Fruit fly (Drosophila melanogaster) whole organism, prepupa: Measurements from ENCODE around the gene CG15022.
A peak's percentile ranks its signal among the peaks of the same experiment; 100 is the strongest.

Experiments used
- Blimp-1 ChIP-seq: fragments of 200-800 bp; sonication (Bioruptor generic); optimal IDR thresholded peaks from 3 replicates; lab custom pipeline; 2017; ENCODE audit warnings: missing biosample characterization, missing genetic modification characterization, mild to moderate bottlenecking, moderate library complexity, missing genetic modification reagents
- CG10669 ChIP-seq: fragments of 200-800 bp; sonication (Bioruptor generic); optimal IDR thresholded peaks from 3 replicates; lab custom pipeline; 2018; ENCODE audit warnings: missing biosample characterization, mild to moderate bottlenecking, missing genetic modification characterization, moderate library complexity
- CG11294 ChIP-seq: fragments of 200-800 bp; sonication (Bioruptor generic); IDR thresholded peaks from 2 replicates; pipeline ENCODE4 v1.3.6; 2022; ENCODE audit warnings: missing biosample characterization, missing genetic modification characterization
- CG11902 ChIP-seq: fragments of 200-800 bp; sonication (Bioruptor generic); optimal IDR thresholded peaks from 3 replicates; lab custom pipeline; 2016; ENCODE audit warnings: missing biosample characterization, missing genetic modification characterization
- CG16779 ChIP-seq: fragments of 200-800 bp; sonication (Bioruptor generic); optimal IDR thresholded peaks from 3 replicates; lab custom pipeline; 2017; ENCODE audit warnings: missing biosample characterization, mild to moderate bottlenecking, missing genetic modification characterization
- CG31627 ChIP-seq: fragments of 200-800 bp; sonication (Bioruptor generic); optimal IDR thresholded peaks from 3 replicates; lab custom pipeline; 2016; ENCODE audit warnings: missing biosample characterization, missing genetic modification characterization
- CG32006 ChIP-seq: fragments of 200-800 bp; sonication (Bioruptor generic); optimal IDR thresholded peaks from 3 replicates; lab custom pipeline; 2017; ENCODE audit warnings: missing biosample characterization, mild to moderate bottlenecking, missing genetic modification characterization
- CG34406 ChIP-seq: fragments of 200-800 bp; sonication (Bioruptor generic); optimal IDR thresholded peaks from 3 replicates; lab custom pipeline; 2016; ENCODE audit warnings: missing biosample characterization, missing genetic modification characterization
- CG3919 ChIP-seq: fragments of 200-800 bp; sonication (Bioruptor generic); optimal IDR thresholded peaks from 3 replicates; lab custom pipeline; 2016; ENCODE audit warnings: missing biosample characterization, missing genetic modification characterization
- CG6808 ChIP-seq: fragments of 200-800 bp; sonication (Bioruptor generic); optimal IDR thresholded peaks from 3 replicates; lab custom pipeline; 2017; ENCODE audit warnings: missing biosample characterization, missing genetic modification characterization, mild to moderate bottlenecking, moderate library complexity, missing genetic modification reagents
- CG7368 ChIP-seq: fragments of 200-800 bp; sonication (Bioruptor generic); optimal IDR thresholded peaks from 3 replicates; lab custom pipeline; 2016; ENCODE audit warnings: missing biosample characterization, missing genetic modification characterization
- CG8319 ChIP-seq: fragments of 200-800 bp; sonication (Bioruptor generic); optimal IDR thresholded peaks from 3 replicates; lab custom pipeline; 2016; ENCODE audit warnings: missing biosample characterization, missing genetic modification characterization
- CG9139 ChIP-seq: fragments of 200-800 bp; sonication (Bioruptor generic); optimal IDR thresholded peaks from 3 replicates; lab custom pipeline; 2017; ENCODE audit warnings: missing biosample characterization, mild to moderate bottlenecking, missing genetic modification characterization
- Eip78C ChIP-seq: fragments of 200-800 bp; sonication (Bioruptor generic); peaks from one replicate; lab custom pipeline; 2016; ENCODE audit warnings: missing biosample characterization, missing genetic modification characterization
- Eip93F ChIP-seq: fragments of 200-800 bp; sonication (Bioruptor generic); optimal IDR thresholded peaks from 2 replicates; lab custom pipeline; 2016; ENCODE audit warnings: missing biosample characterization, mild to moderate bottlenecking, missing genetic modification characterization
- Ets21C ChIP-seq: fragments of 200-800 bp; sonication (Bioruptor generic); optimal IDR thresholded peaks from 3 replicates; lab custom pipeline; 2016; ENCODE audit warnings: missing biosample characterization, missing genetic modification characterization
- Hr4 ChIP-seq: fragments of 200-800 bp; sonication (Bioruptor generic); optimal IDR thresholded peaks from 3 replicates; lab custom pipeline; 2016; ENCODE audit warnings: missing biosample characterization, missing genetic modification characterization
- Lpt ChIP-seq: fragments of 200-800 bp; sonication (Bioruptor generic); optimal IDR thresholded peaks from 3 replicates; lab custom pipeline; 2016; ENCODE audit warnings: missing biosample characterization, missing genetic modification characterization
- OdsH ChIP-seq: fragments of 200-800 bp; sonication (Bioruptor generic); optimal IDR thresholded peaks from 3 replicates; lab custom pipeline; 2016; ENCODE audit warnings: missing biosample characterization, missing genetic modification characterization
- Smox ChIP-seq: fragments of 200-800 bp; sonication (Bioruptor generic); optimal IDR thresholded peaks from 3 replicates; lab custom pipeline; 2016; ENCODE audit warnings: missing biosample characterization, missing genetic modification characterization
- Sox14 ChIP-seq: fragments of 200-800 bp; sonication (Bioruptor generic); optimal IDR thresholded peaks from 3 replicates; lab custom pipeline; 2016; ENCODE audit warnings: missing biosample characterization, missing genetic modification characterization
- Sox15 ChIP-seq: fragments of 200-800 bp; sonication (Bioruptor generic); optimal IDR thresholded peaks from 3 replicates; lab custom pipeline; 2016; ENCODE audit warnings: missing biosample characterization, missing genetic modification characterization
- achi ChIP-seq: fragments of 200-800 bp; sonication (Bioruptor generic); optimal IDR thresholded peaks from 3 replicates; lab custom pipeline; 2016; ENCODE audit warnings: missing biosample characterization, missing genetic modification characterization
- cyc ChIP-seq: fragments of 200-800 bp; sonication (Bioruptor generic); optimal IDR thresholded peaks from 3 replicates; lab custom pipeline; 2016; ENCODE audit warnings: missing biosample characterization, missing genetic modification characterization
- dac ChIP-seq: fragments of 200-800 bp; sonication (Bioruptor generic); optimal IDR thresholded peaks from 2 replicates; lab custom pipeline; 2017; ENCODE audit warnings: missing biosample characterization, mild to moderate bottlenecking, missing genetic modification characterization
- eg ChIP-seq: fragments of 200-800 bp; sonication (Bioruptor generic); IDR thresholded peaks from 3 replicates; pipeline ENCODE4 v1.3.6; 2022; ENCODE audit warnings: missing biosample characterization, missing genetic modification characterization
- esn ChIP-seq: fragments of 200-800 bp; sonication (Bioruptor generic); optimal IDR thresholded peaks from 2 replicates; lab custom pipeline; 2016; ENCODE audit warnings: missing biosample characterization, mild to moderate bottlenecking, missing genetic modification characterization, moderate library complexity
- fd59A ChIP-seq: fragments of 200-800 bp; sonication (Bioruptor generic); optimal IDR thresholded peaks from 2 replicates; lab custom pipeline; 2017; ENCODE audit warnings: missing biosample characterization, mild to moderate bottlenecking, missing genetic modification characterization, missing genetic modification reagents
- fd85E ChIP-seq: fragments of 200-800 bp; sonication (Bioruptor generic); optimal IDR thresholded peaks from 3 replicates; lab custom pipeline; 2016; ENCODE audit warnings: missing biosample characterization, missing genetic modification characterization
- fkh ChIP-seq: fragments of 200-800 bp; sonication (Bioruptor generic); optimal IDR thresholded peaks from 3 replicates; lab custom pipeline; 2017; ENCODE audit warnings: missing biosample characterization, mild to moderate bottlenecking, missing genetic modification characterization, moderate library complexity
- net ChIP-seq: fragments of 200-800 bp; sonication (Bioruptor generic); optimal IDR thresholded peaks from 3 replicates; lab custom pipeline; 2016; ENCODE audit warnings: missing biosample characterization, missing genetic modification characterization
- pdm3 ChIP-seq: fragments of 200-800 bp; sonication (Bioruptor generic); optimal IDR thresholded peaks from 3 replicates; lab custom pipeline; 2016; ENCODE audit warnings: missing biosample characterization, missing genetic modification characterization
- salr ChIP-seq, 2 experiments: fragments of 200-800 bp; sonication (Bioruptor generic); optimal IDR thresholded peaks; 3 replicates each; lab custom pipeline; 2016 to 2018; ENCODE audit warnings: missing biosample characterization in 2 of 2, missing genetic modification characterization in 2 of 2, mild to moderate bottlenecking in 1 of 2
- ss ChIP-seq, 2 experiments: fragments of 200-800 bp; sonication (Bioruptor generic); optimal IDR thresholded peaks; 2 replicates in 1 of 2; 3 replicates in 1 of 2; lab custom pipeline; 2017 to 2018; ENCODE audit warnings: mild to moderate bottlenecking in 2 of 2, missing biosample characterization in 2 of 2, missing genetic modification characterization in 2 of 2, moderate library complexity in 1 of 2
- svp ChIP-seq: fragments of 200-800 bp; sonication (Bioruptor generic); peaks from one replicate; lab custom pipeline; 2016; ENCODE audit warnings: missing biosample characterization, missing genetic modification characterization
- topi ChIP-seq: fragments of 200-800 bp; sonication (Bioruptor generic); optimal IDR thresholded peaks from 3 replicates; lab custom pipeline; 2016; ENCODE audit warnings: missing biosample characterization, missing genetic modification characterization
- vri ChIP-seq: fragments of 200-800 bp; sonication (Bioruptor generic); optimal IDR thresholded peaks from 3 replicates; lab custom pipeline; 2016; ENCODE audit warnings: missing biosample characterization, mild to moderate bottlenecking, missing genetic modification characterization

CG15022 gene

dm6 chr3L:4489490-4489889 lies 29.4 kb upstream of the CG15022 start:
- TF ChIP-seq salr (GFP tag; optimal IDR thresholded peaks at IDR 0.05; lab: Kevin White, UChicago) (no peak), CG7368 (GFP tag; lab: Kevin White, UChicago) (no peak), Hr4 (no peak), CG16779 (tag; lab: Kevin White, UChicago) (no peak), cyc (GFP tag; lab: Kevin White, UChicago) (no peak), Sox15 (GFP tag; lab: Kevin White, UChicago) (no peak), achi (GFP tag; lab: Kevin White, UChicago) (no peak), ss (GFP tag; optimal IDR thresholded peaks at IDR 0.05; lab: Kevin White, UChicago) (no peak), dac (GFP tag; lab: Kevin White, UChicago) (no peak), pdm3 (no peak), CG8319 (GFP tag; lab: Kevin White, UChicago) (no peak), topi (GFP tag; lab: Kevin White, UChicago) (no peak), OdsH (no peak), Blimp-1 (GFP tag; lab: Kevin White, UChicago) (no peak), CG11294 (GFP tag; lab: Robert Waterston, UW) (no peak), svp (no peak), Eip78C (no peak), CG10669 (no peak)

DNA sequence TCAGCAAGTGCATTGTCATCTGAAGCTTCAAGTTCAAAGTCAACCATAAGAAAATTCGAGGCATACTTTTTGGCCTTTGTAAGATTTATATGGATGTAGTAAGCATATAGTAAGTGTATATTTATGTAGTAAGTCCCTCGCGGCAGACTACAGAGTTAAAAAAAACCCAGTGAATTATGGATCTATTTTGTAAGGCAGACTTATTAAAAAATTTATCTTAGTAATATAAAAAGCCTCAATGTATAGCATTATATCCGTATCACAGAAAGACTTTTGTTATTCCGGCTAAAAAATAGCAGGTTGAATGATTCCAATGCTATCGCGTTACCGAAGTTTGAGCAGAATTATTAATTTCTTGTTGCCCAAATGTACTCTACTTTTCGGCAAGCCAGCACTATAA lies 24.5 kb upstream of the CG15022 start:
- TF ChIP-seq esn (no peak), Smox (peak; percentile 3), Ets21C (GFP tag; lab: Kevin White, UChicago) (no peak), Hr4 (peak; percentile 24), Eip78C (peak; percentile 65), achi (GFP tag; lab: Kevin White, UChicago) (peak; percentile 1), topi (GFP tag; lab: Kevin White, UChicago) (no peak)

dm6 chr3L:4482509-4482908 lies 22.4 kb upstream of the CG15022 start, which contains the start of gene CG11350:
TSS of gene CG11350 (plus strand) at chr3L:4482809.
- TF ChIP-seq cyc (GFP tag; lab: Kevin White, UChicago) (no peak), CG10669 (no peak), Sox14 (GFP tag; lab: Kevin White, UChicago) (no peak), vri (no peak), fd85E (GFP tag; lab: Kevin White, UChicago) (no peak), Eip93F (no peak), Eip78C (no peak), fkh (GFP tag; lab: Kevin White, UChicago) (no peak), Smox (no peak), Lpt (GFP tag; lab: Kevin White, UChicago) (no peak)

DNA sequence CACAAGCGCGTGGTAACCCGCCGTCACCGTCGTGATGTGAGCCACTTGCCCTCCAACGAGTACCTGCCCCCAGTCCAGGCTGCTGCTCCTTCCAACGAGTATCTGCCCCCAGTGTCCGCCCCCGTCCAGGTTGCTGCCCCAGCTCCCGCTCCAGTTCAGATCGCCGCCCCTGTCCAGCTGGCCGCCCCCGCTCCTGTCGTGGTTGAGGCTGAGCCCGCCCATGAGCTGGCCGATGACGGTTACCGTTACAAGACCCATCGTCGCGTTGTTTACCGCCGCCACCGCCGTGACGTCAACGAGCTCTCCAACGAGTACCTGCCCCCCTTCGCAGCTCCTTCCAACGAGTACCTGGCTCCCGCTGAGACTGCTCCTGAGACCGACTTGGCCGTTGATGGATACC lies 20.6 kb upstream of the CG15022 start:
- TF ChIP-seq CG6808 (GFP tag; lab: Kevin White, UChicago) = no peak

- TF ChIP-seq CG9139 (GFP tag; lab: Kevin White, UChicago) (no peak), topi (GFP tag; lab: Kevin White, UChicago) (no peak), Hr4 (no peak), CG32006 (GFP tag; lab: Kevin White, UChicago) (no peak), Blimp-1 (GFP tag; lab: Kevin White, UChicago) (no peak), fkh (GFP tag; lab: Kevin White, UChicago) (no peak), CG34406 (GFP tag; lab: Kevin White, UChicago) (no peak), esn (no peak), CG3919 (GFP tag; lab: Kevin White, UChicago) (no peak), eg (GFP tag; lab: Robert Waterston, UW) (no peak), net (no peak), CG10669 (no peak), CG31627 (GFP tag; lab: Kevin White, UChicago) (no peak), cyc (GFP tag; lab: Kevin White, UChicago) (no peak), fd85E (GFP tag; lab: Kevin White, UChicago) (no peak), Sox14 (GFP tag; lab: Kevin White, UChicago) (no peak), fd59A (GFP tag; lab: Kevin White, UChicago) (no peak), CG11902 (GFP tag; lab: Kevin White, UChicago) (no peak)
Observed at dm6 chr3L:4479938-4480337, 19.8 kb upstream of the CG15022 start, which contains the start of gene CG7465. TSS of gene CG7465 (plus strand) at chr3L:4480283.
